Worm (Caenorhabditis elegans) whole organism, mixed stage, embryonic: ENCODE results near the gene M6.11.

ENCODE experiments used
- ceh-39 ChIP-seq: fragments of 150-350 bp; optimal IDR thresholded peaks from 2 replicates; lab custom pipeline; 2014; ENCODE audit warnings: missing biosample characterization, missing genetic modification characterization
- ces-1 ChIP-seq: fragments of 150-350 bp; optimal IDR thresholded peaks from 2 replicates; lab custom pipeline; 2014; ENCODE audit warnings: missing biosample characterization, missing genetic modification reagents, missing genetic modification characterization
- lin-13 ChIP-seq: fragments of 150-350 bp; optimal IDR thresholded peaks from 2 replicates; lab custom pipeline; 2014; ENCODE audit warnings: missing biosample characterization, missing genetic modification characterization
- lsy-2 ChIP-seq: fragments of 150-350 bp; optimal IDR thresholded peaks from 2 replicates; lab custom pipeline; 2014; ENCODE audit warnings: missing biosample characterization, missing genetic modification characterization
- mab-5 ChIP-seq: fragments of 150-350 bp; optimal IDR thresholded peaks from 2 replicates; lab custom pipeline; 2014; ENCODE audit warnings: missing biosample characterization, missing genetic modification characterization
- nhr-12 ChIP-seq: fragments of 150-350 bp; optimal IDR thresholded peaks from 2 replicates; lab custom pipeline; 2014; ENCODE audit warnings: missing biosample characterization, missing genetic modification characterization
- pha-4 ChIP-seq: fragments of 150-350 bp; optimal IDR thresholded peaks from 2 replicates; lab custom pipeline; 2018; ENCODE audit warnings: missing biosample characterization, missing genetic modification reagents, missing genetic modification characterization
- snpc-4 ChIP-seq: fragments of 150-350 bp; optimal IDR thresholded peaks from 2 replicates; lab custom pipeline; 2014; ENCODE audit warnings: missing biosample characterization, missing genetic modification characterization
- sptf-1 ChIP-seq: sonication (generic microtip); optimal IDR thresholded peaks from 2 replicates; lab custom pipeline; 2017; ENCODE audit warnings: mild to moderate bottlenecking, missing genetic modification characterization, moderate library complexity, missing compliant biosample characterization
- unc-39 ChIP-seq: fragments of 150-350 bp; optimal IDR thresholded peaks from 2 replicates; lab custom pipeline; 2014; ENCODE audit warnings: missing biosample characterization, missing genetic modification characterization
- unc-62 ChIP-seq: fragments of 150-350 bp; optimal IDR thresholded peaks from 2 replicates; lab custom pipeline; 2014; ENCODE audit warnings: missing biosample characterization, missing genetic modification reagents, missing genetic modification characterization
- ztf-11 ChIP-seq: fragments of 150-350 bp; optimal IDR thresholded peaks from 2 replicates; lab custom pipeline; 2014; ENCODE audit warnings: missing biosample characterization, missing genetic modification characterization

- TF ChIP-seq nhr-12 (tag; lab: Kevin White, UChicago) (no peak), pha-4 (tag; lab: Kevin White, UChicago) (no peak), snpc-4 (tag; lab: Kevin White, UChicago) (no peak), ces-1 (GFP tag; lab: Kevin White, UChicago) (no peak), lin-13 (tag; lab: Kevin White, UChicago) (no peak), sptf-1 (no peak), unc-62 (GFP tag; lab: Kevin White, UChicago) (no peak), lsy-2 (tag; lab: Kevin White, UChicago) (no peak), mab-5 (no peak), ceh-39 (tag; lab: Kevin White, UChicago) (no peak), unc-39 (tag; lab: Kevin White, UChicago) (no peak), ztf-11 (tag; lab: Kevin White, UChicago) (no peak)
Measured at ce11 chrX:641440-641839, at the start of gene M6.11.
